Worm (Caenorhabditis elegans) whole organism, late embryonic: ENCODE measurements around the gene F58F9.6.
"Not testable (repeated sequence)": the region's sequence is repeated elsewhere in the genome, so short reads cannot be mapped to it uniquely, and the experiment has no call there.

Experiments
- C38D4.7 ChIP-seq: fragments of 200-800 bp; sonication (Bioruptor generic); optimal IDR thresholded peaks from 2 replicates; lab custom pipeline; 2018; ENCODE audit warnings: mild to moderate bottlenecking, missing genetic modification characterization, moderate library complexity, missing compliant biosample characterization
- F13H6.1 ChIP-seq: sonication (generic microtip); optimal IDR thresholded peaks from 2 replicates; lab custom pipeline; 2016; ENCODE audit warnings: missing genetic modification characterization, missing compliant biosample characterization
- K09A11.1 ChIP-seq: sonication (generic microtip); optimal IDR thresholded peaks from 2 replicates; lab custom pipeline; 2017; ENCODE audit warnings: antibody characterized with exemption, mild to moderate bottlenecking, missing genetic modification characterization, missing compliant biosample characterization; ENCODE audit not compliant: insufficient read depth
- ahr-1 ChIP-seq: sonication (generic microtip); optimal IDR thresholded peaks from 2 replicates; lab custom pipeline; 2016; ENCODE audit warnings: missing genetic modification characterization, missing compliant biosample characterization
- ceh-14 ChIP-seq: sonication (generic microtip); optimal IDR thresholded peaks from 2 replicates; lab custom pipeline; 2016; ENCODE audit warnings: missing genotype, missing genetic modification characterization, missing compliant biosample characterization
- ceh-18 ChIP-seq: sonication (generic microtip); optimal IDR thresholded peaks from 2 replicates; lab custom pipeline; 2016; ENCODE audit warnings: missing genetic modification characterization, missing compliant biosample characterization
- ceh-19 ChIP-seq: fragments of 200-800 bp; sonication (Bioruptor generic); optimal IDR thresholded peaks from 2 replicates; lab custom pipeline; 2018; ENCODE audit warnings: mild to moderate bottlenecking, missing genetic modification characterization, missing compliant biosample characterization
- ceh-2 ChIP-seq: sonication (generic microtip); optimal IDR thresholded peaks from 2 replicates; lab custom pipeline; 2016; ENCODE audit warnings: missing genotype, missing genetic modification characterization, missing compliant biosample characterization
- ceh-24 ChIP-seq: sonication (generic microtip); optimal IDR thresholded peaks from 2 replicates; lab custom pipeline; 2016; ENCODE audit warnings: mild to moderate bottlenecking, missing genetic modification characterization, missing compliant biosample characterization
- ceh-31 ChIP-seq: sonication (generic microtip); optimal IDR thresholded peaks from 2 replicates; lab custom pipeline; 2016; ENCODE audit warnings: missing genetic modification characterization, missing compliant biosample characterization
- ceh-34 ChIP-seq: sonication (generic microtip); optimal IDR thresholded peaks from 2 replicates; lab custom pipeline; 2016; ENCODE audit warnings: mild to moderate bottlenecking, missing genetic modification characterization, missing compliant biosample characterization
- ceh-45 ChIP-seq: fragments of 200-800 bp; sonication (Bioruptor generic); IDR thresholded peaks from 2 replicates; pipeline ENCODE4 v1.3.6; 2022; ENCODE audit warnings: missing genetic modification reagents, missing genetic modification characterization, missing compliant biosample characterization
- ceh-48 ChIP-seq: sonication (generic microtip); optimal IDR thresholded peaks from 2 replicates; lab custom pipeline; 2016; ENCODE audit warnings: missing genetic modification characterization, inconsistent platforms, missing compliant biosample characterization
- ceh-6 ChIP-seq: fragments of 200-800 bp; sonication (Bioruptor generic); optimal IDR thresholded peaks from 2 replicates; lab custom pipeline; 2018; ENCODE audit warnings: mild to moderate bottlenecking, missing genetic modification characterization, missing compliant biosample characterization
- che-1 ChIP-seq: sonication (generic microtip); optimal IDR thresholded peaks from 2 replicates; lab custom pipeline; 2016; ENCODE audit warnings: mild to moderate bottlenecking, missing genetic modification characterization, missing compliant biosample characterization
- dmd-4 ChIP-seq: sonication (generic microtip); optimal IDR thresholded peaks from 2 replicates; lab custom pipeline; 2016; ENCODE audit warnings: borderline replicate concordance, missing genetic modification characterization, missing compliant biosample characterization
- elt-2 ChIP-seq: sonication (generic microtip); optimal IDR thresholded peaks from 2 replicates; lab custom pipeline; 2016; ENCODE audit warnings: missing genetic modification reagents, missing genetic modification characterization, missing compliant biosample characterization
- elt-4 ChIP-seq: sonication (generic microtip); optimal IDR thresholded peaks from 2 replicates; lab custom pipeline; 2016; ENCODE audit warnings: missing genetic modification characterization, missing compliant biosample characterization
- ets-4 ChIP-seq: sonication (generic microtip); optimal IDR thresholded peaks from 2 replicates; lab custom pipeline; 2016; ENCODE audit warnings: missing genetic modification characterization, missing compliant biosample characterization
- eyg-1 ChIP-seq: sonication (generic microtip); optimal IDR thresholded peaks from 2 replicates; lab custom pipeline; 2016; ENCODE audit warnings: missing genotype, missing genetic modification characterization, missing compliant biosample characterization
- fax-1 ChIP-seq: sonication (generic microtip); optimal IDR thresholded peaks from 2 replicates; lab custom pipeline; 2016; ENCODE audit warnings: missing genotype, missing genetic modification characterization, missing compliant biosample characterization
- fkh-10 ChIP-seq: fragments of 150-350 bp; optimal IDR thresholded peaks from 2 replicates; lab custom pipeline; 2014; ENCODE audit warnings: missing biosample characterization, missing genetic modification reagents, missing genetic modification characterization
- hlh-13 ChIP-seq: fragments of 200-800 bp; sonication (Bioruptor generic); optimal IDR thresholded peaks from 2 replicates; lab custom pipeline; 2018; ENCODE audit warnings: mild to moderate bottlenecking, missing genetic modification characterization, missing compliant biosample characterization
- hlh-15 ChIP-seq: sonication (generic microtip); optimal IDR thresholded peaks from 2 replicates; lab custom pipeline; 2016; ENCODE audit warnings: missing genetic modification characterization, missing compliant biosample characterization
- hlh-8 ChIP-seq: sonication (generic microtip); optimal IDR thresholded peaks from 2 replicates; lab custom pipeline; 2016; ENCODE audit warnings: missing genotype, missing genetic modification characterization, missing compliant biosample characterization
- lim-6 ChIP-seq: sonication (generic microtip); optimal IDR thresholded peaks from 2 replicates; lab custom pipeline; 2016; ENCODE audit warnings: missing genetic modification characterization, missing compliant biosample characterization
- madf-2 ChIP-seq: sonication (generic microtip); optimal IDR thresholded peaks from 2 replicates; lab custom pipeline; 2017; ENCODE audit warnings: missing genetic modification characterization, missing compliant biosample characterization
- nhr-11 ChIP-seq: fragments of 150-350 bp; optimal IDR thresholded peaks from 2 replicates; lab custom pipeline; 2014; ENCODE audit warnings: missing biosample characterization, missing genetic modification characterization
- nhr-232 ChIP-seq: sonication (generic microtip); optimal IDR thresholded peaks from 2 replicates; lab custom pipeline; 2016; ENCODE audit warnings: missing genetic modification characterization, missing compliant biosample characterization
- npax-4 ChIP-seq: sonication (generic microtip); optimal IDR thresholded peaks from 2 replicates; lab custom pipeline; 2016; ENCODE audit warnings: missing genetic modification characterization, missing compliant biosample characterization
- pat-9 ChIP-seq: fragments of 200-800 bp; sonication (Bioruptor generic); optimal IDR thresholded peaks from 2 replicates; lab custom pipeline; 2018; ENCODE audit warnings: mild to moderate bottlenecking, missing genetic modification characterization, moderate library complexity, missing compliant biosample characterization
- pha-4 ChIP-seq: fragments of 150-350 bp; optimal IDR thresholded peaks from 2 replicates; lab custom pipeline; 2018; ENCODE audit warnings: missing biosample characterization, missing genetic modification reagents, missing genetic modification characterization
- pqm-1 ChIP-seq: sonication (generic microtip); optimal IDR thresholded peaks from 2 replicates; lab custom pipeline; 2016; ENCODE audit warnings: missing genetic modification characterization, missing compliant biosample characterization
- pros-1 ChIP-seq: fragments of 150-350 bp; optimal IDR thresholded peaks from 2 replicates; lab custom pipeline; 2014; ENCODE audit warnings: missing biosample characterization, missing genetic modification reagents, missing genetic modification characterization
- sdc-2 ChIP-seq: sonication (generic microtip); optimal IDR thresholded peaks from 2 replicates; lab custom pipeline; 2016; ENCODE audit warnings: missing genotype, missing genetic modification characterization, missing compliant biosample characterization
- syd-9 ChIP-seq: sonication (generic microtip); optimal IDR thresholded peaks from 2 replicates; lab custom pipeline; 2016; ENCODE audit warnings: mild to moderate bottlenecking, missing genetic modification characterization, moderate library complexity, missing compliant biosample characterization
- tbx-2 ChIP-seq: sonication (generic microtip); optimal IDR thresholded peaks from 2 replicates; lab custom pipeline; 2016; ENCODE audit warnings: missing genetic modification characterization, missing compliant biosample characterization
- unc-42 ChIP-seq: sonication (generic microtip); optimal IDR thresholded peaks from 2 replicates; lab custom pipeline; 2016; ENCODE audit warnings: missing genotype, missing genetic modification characterization, missing compliant biosample characterization
- unc-55 ChIP-seq: sonication (generic microtip); optimal IDR thresholded peaks from 2 replicates; lab custom pipeline; 2017; ENCODE audit warnings: missing biosample characterization, missing genetic modification reagents, missing genetic modification characterization

F58F9.6 gene

ce11 chrIV:6254635-6255034 lies 17.2 kb upstream of the F58F9.6 start, which contains the start of gene T13A10.64:
Gene T13A10.64 (plus strand): TSS chrIV:6254935.
- TF ChIP-seq ceh-48 (tag; lab: Kevin White, UChicago) (no peak), C38D4.7 (GFP tag; lab: Kevin White, UChicago) (no peak), hlh-8 (no peak), nhr-11 (no peak), F13H6.1 (tag; lab: Kevin White, UChicago) (no peak), madf-2 (no peak), pat-9 (tag; lab: Kevin White, UChicago) (no peak), hlh-13 (GFP tag; lab: Kevin White, UChicago) (no peak), ceh-6 (no peak), syd-9 (tag; lab: Kevin White, UChicago) (no peak), K09A11.1 (tag; lab: Kevin White, UChicago) (no peak)
- TF ChIP-seq, all 69 proteins: peak for 0

- not testable (repeated sequence) for TF ChIP-seq pqm-1 (tag; lab: Kevin White, UChicago); hlh-15; ceh-24 (tag; lab: Kevin White, UChicago)
- TF ChIP-seq, all 69 proteins: peak for 0; not testable (repeated sequence) for 69
Observed at ce11 chrIV:6253000-6253399, 15.6 kb upstream of the F58F9.6 start, which contains the start of gene T13A10.2. Gene T13A10.2 (plus strand): TSS chrIV:6253300.

DNA sequence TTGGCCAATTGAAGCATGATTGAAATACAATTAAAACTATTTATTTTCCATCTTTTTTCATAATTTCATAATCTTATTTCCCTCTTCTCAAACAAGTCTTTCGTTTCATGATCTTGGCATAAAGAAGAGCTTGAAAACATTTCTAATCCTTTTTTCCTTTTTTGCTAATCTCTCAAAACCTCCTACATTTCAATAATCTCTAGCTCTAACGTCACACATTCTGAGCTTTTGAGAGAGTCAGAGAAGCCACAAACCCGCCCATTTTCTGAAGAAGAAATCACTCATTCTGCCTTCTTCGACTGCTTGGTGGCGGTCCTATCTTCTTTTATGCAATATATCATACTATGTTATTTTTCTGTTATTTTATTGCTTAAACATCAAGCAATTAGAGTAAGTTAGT lies 12.2 kb upstream of the F58F9.6 start, which contains the start of gene F58F9.1:
F58F9.1 (plus strand) TSS at position 251 of the 400 bp plus-strand sequence.
- TF ChIP-seq pha-4 (tag; lab: Kevin White, UChicago) (no peak), K09A11.1 (tag; lab: Kevin White, UChicago) (no peak), ceh-2 (tag; lab: Kevin White, UChicago) (no peak), ceh-31 (no peak), sdc-2 (no peak), unc-42 (tag; lab: Kevin White, UChicago) (no peak), dmd-4 (tag; lab: Kevin White, UChicago) (no peak), unc-55 (GFP tag; lab: Kevin White, UChicago) (no peak), elt-2 (tag; lab: Kevin White, UChicago) (no peak)
- TF ChIP-seq, all 69 proteins: peak for 0

- no peak for TF ChIP-seq npax-4 (tag; lab: Kevin White, UChicago)
- peak; percentile 22 for TF ChIP-seq elt-2 (tag; lab: Kevin White, UChicago)
- no peak for TF ChIP-seq ets-4 (tag; lab: Kevin White, UChicago)
Observed at ce11 chrIV:6248486-6248885, 11.1 kb upstream of the F58F9.6 start, which contains the start of gene acox-3. Gene acox-3 (minus strand): TSS chrIV:6248492.

- TF ChIP-seq nhr-232 (tag; lab: Kevin White, UChicago) (no peak), fax-1 (tag; lab: Kevin White, UChicago) (no peak), ceh-19 (GFP tag; lab: Kevin White, UChicago) (no peak), ahr-1 (tag; lab: Kevin White, UChicago) (no peak), ceh-14 (tag; lab: Kevin White, UChicago) (no peak), elt-4 (tag; lab: Kevin White, UChicago) (no peak), lim-6 (tag; lab: Kevin White, UChicago) (no peak), pros-1 (no peak), ceh-34 (tag; lab: Kevin White, UChicago) (no peak), ceh-6 (no peak), ceh-18 (no peak), hlh-8 (no peak), dmd-4 (tag; lab: Kevin White, UChicago) (no peak), che-1 (tag; lab: Kevin White, UChicago) (no peak), hlh-13 (GFP tag; lab: Kevin White, UChicago) (no peak), ceh-45 (GFP tag; lab: Robert Waterston, UW) (no peak), eyg-1 (no peak), fkh-10 (GFP tag; lab: Kevin White, UChicago) (no peak), tbx-2 (tag; lab: Kevin White, UChicago) (no peak)
Observed at ce11 chrIV:6239993-6240392, 2.6 kb upstream of the F58F9.6 start, which contains the start of gene F58F9.9. Gene F58F9.9 (plus strand): TSS chrIV:6240293.
